Worm (Caenorhabditis elegans): Measurements from ENCODE around the gene tps-1.
A peak's percentile ranks its signal among the peaks of the same experiment; 100 is the strongest.

DNA sequence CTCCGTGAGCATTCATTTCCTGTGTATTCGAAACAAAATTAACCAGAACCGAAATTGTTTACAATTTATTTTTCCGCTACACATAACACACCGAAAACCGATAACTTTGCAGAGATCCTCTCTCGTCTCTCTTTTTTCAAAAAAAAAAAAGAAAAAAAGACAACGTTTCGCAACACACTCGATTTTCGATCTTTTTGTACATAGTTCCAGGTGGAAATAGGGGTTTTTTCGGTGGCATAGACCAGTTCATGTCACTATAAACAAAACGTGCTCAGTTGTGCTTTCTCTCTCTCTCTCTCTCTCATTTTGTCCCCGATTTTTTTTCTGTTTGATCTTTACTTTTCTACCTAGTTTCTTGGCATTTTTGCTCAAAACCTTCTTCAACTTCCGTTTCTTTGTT is 40.1 kb upstream of the tps-1 start:
- TF ChIP-seq attf-6 (GFP tag; IDR thresholded peaks at IDR 0.05) (no peak), nfyb-1 (GFP tag; IDR thresholded peaks at IDR 0.05) (no peak), lin-40 (tag; optimal IDR thresholded peaks at IDR 0.05) (no peak), pha-4 (tag; optimal IDR thresholded peaks at IDR 0.05) (peak; percentile 41), ceh-40 (GFP tag; IDR thresholded peaks at IDR 0.05) (no peak), Y56A3A.18 (GFP tag; IDR thresholded peaks at IDR 0.05) (no peak), sptf-2 (GFP tag; optimal IDR thresholded peaks at IDR 0.05) (no peak)

Measured in whole organism, young adult.